Fruit fly (Drosophila melanogaster) Kc167 (cell line): ENCODE data around the gene DNAlig4.

Experiments
- Sin3A ChIP-seq: fragments of >200 bp; optimal IDR thresholded peaks from 2 replicates; lab custom pipeline; 2018; ENCODE audit warnings: missing external identifiers
- h ChIP-seq: fragments of >200 bp; optimal IDR thresholded peaks from 3 replicates; lab custom pipeline; 2018; ENCODE audit warnings: missing external identifiers
- psq ChIP-seq: fragments of >200 bp; optimal IDR thresholded peaks from 2 replicates; lab custom pipeline; 2017; ENCODE audit warnings: missing external identifiers

DNA sequence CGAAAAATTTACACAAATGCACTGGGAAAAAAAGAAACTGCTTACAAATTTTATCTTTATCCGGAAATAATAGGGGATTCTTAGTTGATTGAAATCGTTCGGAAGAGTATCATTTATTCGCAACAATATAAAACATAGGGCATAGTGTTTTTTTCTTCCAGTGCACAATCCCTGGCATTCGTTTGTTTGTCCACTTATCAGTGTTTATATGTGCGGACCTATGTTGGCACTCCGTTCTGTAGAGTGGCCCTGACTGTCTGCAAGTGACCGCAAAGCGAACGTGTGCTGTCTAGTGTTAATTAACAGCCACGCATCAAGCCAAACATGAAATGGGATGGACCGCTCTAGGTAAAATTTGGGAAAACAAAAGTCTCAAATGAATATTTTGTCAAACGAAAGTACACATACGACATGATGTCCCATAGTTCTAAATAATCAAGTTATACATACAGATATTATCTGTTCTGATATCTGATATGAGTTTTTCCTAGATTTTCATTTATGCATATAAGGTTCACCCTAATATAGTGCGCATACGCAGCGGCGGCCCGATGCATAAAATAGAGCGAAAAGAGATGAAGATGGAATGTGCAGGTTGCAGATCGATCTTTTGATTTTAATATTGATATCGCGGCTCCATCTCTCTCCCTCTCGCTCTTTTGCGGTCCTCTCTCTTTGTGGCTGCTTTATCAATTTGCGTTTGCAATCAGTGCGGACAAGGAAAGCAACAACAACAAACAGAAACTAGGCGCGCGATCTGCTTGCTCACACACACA, 26.3 kb downstream of the DNAlig4 start:
- TF ChIP-seq h (lab: Kevin White, UChicago) (no peak), Sin3A (no peak), psq (lab: Kevin White, UChicago) (no peak)
